Fruit fly (Drosophila melanogaster): ENCODE measurements around the gene GluProRS.

DNA sequence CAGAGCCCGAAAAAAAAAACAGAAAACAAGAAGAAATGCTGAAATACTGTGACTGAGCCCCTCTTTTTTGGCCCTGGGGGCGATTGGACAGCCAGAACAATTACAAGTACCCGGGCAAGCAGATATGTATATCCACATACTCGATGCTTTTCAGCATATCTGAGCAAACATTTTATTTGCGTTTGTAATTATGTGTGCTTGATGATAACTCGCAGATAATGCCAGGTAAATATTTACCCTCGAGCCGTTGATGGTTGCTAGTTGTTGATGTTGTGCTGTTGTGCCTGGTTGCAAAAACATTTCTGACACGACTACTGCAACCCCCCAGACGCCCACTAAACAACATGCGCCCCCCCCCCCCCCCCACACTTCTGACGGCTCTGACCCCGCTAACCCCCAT is 38.8 kb downstream of the GluProRS start:
- no peak for TF ChIP-seq CTCF (optimal IDR thresholded peaks at IDR 0.05)
- TF ChIP-seq CG8478 (optimal IDR thresholded peaks at IDR 0.05) = no peak
